Worm (Caenorhabditis elegans): ENCODE measurements around the gene W03C9.6.

W03C9.6 gene

DNA sequence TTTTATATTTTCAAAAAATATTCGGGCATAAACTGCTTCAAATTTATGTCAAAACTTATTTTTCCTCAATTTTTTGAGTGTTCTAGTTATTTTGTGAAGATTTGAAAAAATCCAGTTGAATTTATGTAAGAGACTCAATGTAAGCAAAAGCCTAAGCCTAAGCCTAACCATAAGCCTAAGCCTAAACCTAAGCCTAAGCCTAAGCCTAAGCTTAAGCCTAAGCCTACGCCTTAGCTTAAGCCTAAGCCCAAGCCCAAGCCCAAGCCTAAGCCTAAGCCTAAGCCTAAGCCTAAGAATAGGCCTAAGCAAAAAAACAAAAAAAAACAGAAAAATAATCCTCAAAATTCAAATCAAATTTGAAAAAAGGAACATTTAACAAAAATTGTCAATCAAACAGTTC, 24.2 kb upstream of the W03C9.6 start:
- TF ChIP-seq elt-3 (tag; optimal IDR thresholded peaks at IDR 0.05) (no peak), ceh-39 (tag; optimal IDR thresholded peaks at IDR 0.05) (no peak), tbx-8 (GFP tag; optimal IDR thresholded peaks at IDR 0.05) (no peak), lin-13 (tag; optimal IDR thresholded peaks at IDR 0.05) (no peak), blmp-1 (tag; optimal IDR thresholded peaks at IDR 0.05) (no peak), nhr-2 (tag; optimal IDR thresholded peaks at IDR 0.05) (no peak), nhr-237 (tag; optimal IDR thresholded peaks at IDR 0.05) (no peak), unc-120 (tag; optimal IDR thresholded peaks at IDR 0.05; ENCODE audit: poor library complexity, severe bottlenecking) (no peak), hlh-1 (tag; optimal IDR thresholded peaks at IDR 0.05) (no peak), nhr-12 (tag; optimal IDR thresholded peaks at IDR 0.05) (no peak)

ce11 chrII:11935266-11935665, 19.0 kb upstream of the W03C9.6 start, which contains the start of gene lin-29:
Gene lin-29 (minus strand): TSS chrII:11935343.
- no peak for TF ChIP-seq elt-1 (tag; optimal IDR thresholded peaks at IDR 0.05; ENCODE audit: borderline replicate concordance, insufficient read depth)
- no peak for TF ChIP-seq ceh-43 (GFP tag; optimal IDR thresholded peaks at IDR 0.05)
- no peak for TF ChIP-seq blmp-1 (tag; optimal IDR thresholded peaks at IDR 0.05)
- no peak for TF ChIP-seq flh-1 (GFP tag; optimal IDR thresholded peaks at IDR 0.05)
- TF ChIP-seq nhr-12 (tag; optimal IDR thresholded peaks at IDR 0.05), result no peak

DNA sequence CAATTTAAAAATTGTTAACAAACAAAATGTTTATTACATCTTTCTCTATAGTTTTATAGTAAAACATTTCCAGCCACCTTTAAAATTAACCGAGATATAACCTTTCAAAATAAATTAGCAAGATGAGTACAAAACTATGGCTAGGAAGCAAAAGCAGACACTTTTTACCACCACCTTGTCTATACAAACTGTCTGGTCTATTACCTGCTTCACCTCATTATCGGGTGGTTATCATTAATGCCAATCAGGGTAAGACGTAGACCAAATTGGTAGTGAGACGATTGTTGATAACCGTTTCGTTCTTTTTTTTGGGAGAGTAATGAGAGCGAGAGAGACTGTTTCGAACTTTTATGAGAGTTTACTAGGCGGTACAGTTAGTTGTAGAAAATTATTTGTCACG, 17.9 kb upstream of the W03C9.6 start:
- TF ChIP-seq unc-39 (tag; optimal IDR thresholded peaks at IDR 0.05), result no peak
- no peak for TF ChIP-seq tbx-8 (GFP tag; optimal IDR thresholded peaks at IDR 0.05)
- TF ChIP-seq ztf-11 (tag; optimal IDR thresholded peaks at IDR 0.05), result no peak
- no peak for TF ChIP-seq nhr-28 (tag; optimal IDR thresholded peaks at IDR 0.05)
- TF ChIP-seq blmp-1 (tag; optimal IDR thresholded peaks at IDR 0.05), result no peak
- TF ChIP-seq elt-1 (tag; optimal IDR thresholded peaks at IDR 0.05; ENCODE audit: borderline replicate concordance, insufficient read depth), result no peak
- no peak for TF ChIP-seq lin-13 (tag; optimal IDR thresholded peaks at IDR 0.05)
- TF ChIP-seq drap-1 (GFP tag; optimal IDR thresholded peaks at IDR 0.05), result no peak

- no peak for TF ChIP-seq nhr-28 (tag; optimal IDR thresholded peaks at IDR 0.05)
- TF ChIP-seq mls-2 (tag; optimal IDR thresholded peaks at IDR 0.05), result no peak
- no peak for TF ChIP-seq nhr-2 (tag; optimal IDR thresholded peaks at IDR 0.05)
- TF ChIP-seq sptf-1 (tag; optimal IDR thresholded peaks at IDR 0.05), result no peak
- TF ChIP-seq flh-1 (GFP tag; optimal IDR thresholded peaks at IDR 0.05), result no peak
- TF ChIP-seq ham-2 (GFP tag; optimal IDR thresholded peaks at IDR 0.05), result no peak
- no peak for TF ChIP-seq snpc-4 (tag; optimal IDR thresholded peaks at IDR 0.05)
- no peak for TF ChIP-seq unc-62 (GFP tag; optimal IDR thresholded peaks at IDR 0.05)
- TF ChIP-seq unc-120 (tag; optimal IDR thresholded peaks at IDR 0.05; ENCODE audit: poor library complexity, severe bottlenecking), result no peak
- TF ChIP-seq zip-8 (tag; optimal IDR thresholded peaks at IDR 0.05), result no peak
- no peak for TF ChIP-seq mab-5 (tag; optimal IDR thresholded peaks at IDR 0.05)
- no peak for TF ChIP-seq nhr-12 (tag; optimal IDR thresholded peaks at IDR 0.05)
- no peak for TF ChIP-seq hlh-1 (tag; optimal IDR thresholded peaks at IDR 0.05)
- TF ChIP-seq ceh-83 (GFP tag; optimal IDR thresholded peaks at IDR 0.05), result no peak
- TF ChIP-seq sem-2 (GFP tag; optimal IDR thresholded peaks at IDR 0.05), result no peak
- no peak for TF ChIP-seq bed-3 (GFP tag; optimal IDR thresholded peaks at IDR 0.05)
These were observed 5.8 kb upstream of the W03C9.6 start, which contains the start of gene W03C9.8 for ce11 chrII:11948459-11948858. Gene W03C9.8 (plus strand): TSS chrII:11948759.

DNA sequence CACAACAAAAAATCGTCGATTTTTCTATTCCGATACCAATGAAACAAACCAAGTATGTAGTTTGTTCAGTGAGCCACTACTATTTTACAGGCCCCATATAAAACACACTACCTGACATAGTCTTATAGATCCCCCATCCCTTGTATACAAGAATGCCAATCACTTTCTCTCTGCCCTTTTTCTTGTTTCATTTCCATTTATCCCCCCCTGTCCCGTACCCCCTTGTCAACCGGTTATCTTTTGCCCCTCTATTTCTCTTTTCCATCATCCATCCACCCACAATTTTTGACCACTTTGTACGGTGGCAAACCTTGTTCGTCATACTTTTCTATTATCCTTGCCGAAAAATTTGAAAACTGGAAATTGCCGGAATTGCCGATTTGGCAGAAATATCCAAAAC, 1.3 kb upstream of the W03C9.6 start:
- TF ChIP-seq nhr-12 (tag; optimal IDR thresholded peaks at IDR 0.05) (no peak), ceh-39 (tag; optimal IDR thresholded peaks at IDR 0.05) (no peak), snpc-4 (tag; optimal IDR thresholded peaks at IDR 0.05) (no peak), unc-39 (tag; optimal IDR thresholded peaks at IDR 0.05) (no peak), tbx-8 (GFP tag; optimal IDR thresholded peaks at IDR 0.05) (no peak), cnd-1 (tag; optimal IDR thresholded peaks at IDR 0.05) (no peak), zip-8 (tag; optimal IDR thresholded peaks at IDR 0.05) (no peak)

DNA sequence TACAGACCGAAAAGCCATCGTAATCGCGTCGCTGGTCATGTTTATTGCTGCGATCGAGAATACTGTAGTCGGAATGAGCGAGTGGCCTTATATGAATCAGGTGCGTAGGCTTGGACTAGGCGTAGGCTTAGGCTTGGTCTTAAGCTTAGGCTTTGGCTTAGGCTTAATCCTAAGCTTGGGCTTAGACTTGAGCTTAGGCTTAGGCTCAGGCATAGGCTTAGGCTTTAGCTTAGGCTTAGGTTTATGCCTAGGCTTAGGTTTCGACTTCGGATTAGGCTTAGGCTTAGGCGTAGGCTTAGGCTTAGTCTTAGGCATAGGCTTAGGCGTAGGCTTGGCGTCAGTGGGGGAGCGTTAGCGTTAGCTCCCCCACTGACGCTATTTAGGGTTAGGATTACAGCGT, 503 bp downstream of the W03C9.6 start:
- no peak for TF ChIP-seq pha-4 (tag; optimal IDR thresholded peaks at IDR 0.05)
